Worm (Caenorhabditis elegans): ENCODE measurements around the gene gkow-1.

ce11 chrIV:10337286-10337685, 20.7 kb upstream of the gkow-1 start:
- TF ChIP-seq fkh-8 (tag; optimal IDR thresholded peaks at IDR 0.05) (no peak), snpc-4 (tag; optimal IDR thresholded peaks at IDR 0.05) (no peak), C16A3.4 (tag; optimal IDR thresholded peaks at IDR 0.05) (no peak), ets-5 (GFP tag; IDR thresholded peaks at IDR 0.05) (no peak), aly-2 (tag; optimal IDR thresholded peaks at IDR 0.05) (no peak), ama-1 (optimal IDR thresholded peaks at IDR 0.05) (no peak), alr-1 (tag; optimal IDR thresholded peaks at IDR 0.05; ENCODE audit: borderline replicate concordance) (no peak), tbx-2 (tag; optimal IDR thresholded peaks at IDR 0.05) (no peak)
